Fruit fly (Drosophila melanogaster) whole organism, embryonic: Measurements from ENCODE around the gene CG4709.

Source experiments
- Aef1 ChIP-seq: fragments of 200-800 bp; sonication (Bioruptor generic); IDR thresholded peaks from 3 replicates; pipeline ENCODE4 v1.3.6; 2022; ENCODE audit warnings: missing biosample characterization, missing genetic modification characterization
- Awh ChIP-seq: fragments of 200-800 bp; sonication (Bioruptor generic); IDR thresholded peaks from 2 replicates; pipeline ENCODE4, ENCODE4 v1.3.6; 2022; ENCODE audit warnings: missing biosample characterization, missing genetic modification characterization
- CG10209 ChIP-seq: fragments of 200-800 bp; sonication (Bioruptor generic); optimal IDR thresholded peaks from 3 replicates; lab custom pipeline; 2017; ENCODE audit warnings: missing biosample characterization, mild to moderate bottlenecking, missing genetic modification characterization, missing genetic modification reagents
- CG10274 ChIP-seq: fragments of 200-800 bp; sonication (Bioruptor generic); optimal IDR thresholded peaks from 3 replicates; lab custom pipeline; 2017; ENCODE audit warnings: missing biosample characterization, mild to moderate bottlenecking, missing genetic modification characterization
- CG10321 ChIP-seq: fragments of 200-800 bp; sonication (Bioruptor generic); IDR thresholded peaks from 2 replicates; pipeline ENCODE4 v1.3.6; 2022; ENCODE audit warnings: missing biosample characterization, missing genetic modification characterization
- CG10979 ChIP-seq: fragments of 200-800 bp; sonication (Bioruptor generic); optimal IDR thresholded peaks from 2 replicates; lab custom pipeline; 2018; ENCODE audit warnings: missing biosample characterization, mild to moderate bottlenecking, missing genetic modification characterization, moderate library complexity
- CG12104 ChIP-seq: fragments of 200-800 bp; sonication (Bioruptor generic); optimal IDR thresholded peaks from 3 replicates; lab custom pipeline; 2016; ENCODE audit warnings: missing biosample characterization, missing genetic modification characterization
- CG13894 ChIP-seq: fragments of 200-800 bp; sonication (Bioruptor generic); optimal IDR thresholded peaks from 3 replicates; lab custom pipeline; 2018; ENCODE audit warnings: missing biosample characterization, mild to moderate bottlenecking, missing genetic modification characterization, moderate library complexity
- CG14014 ChIP-seq: fragments of 200-800 bp; sonication (Bioruptor generic); IDR thresholded peaks from 2 replicates; pipeline ENCODE4 v1.3.6; 2022; ENCODE audit warnings: missing biosample characterization, missing genetic modification characterization
- CG15479 ChIP-seq: fragments of 200-800 bp; sonication (Bioruptor generic); optimal IDR thresholded peaks from 3 replicates; lab custom pipeline; 2019; ENCODE audit warnings: missing biosample characterization, mild to moderate bottlenecking, missing genetic modification characterization, moderate library complexity
- CG16863 ChIP-seq: fragments of 200-800 bp; sonication (Bioruptor generic); optimal IDR thresholded peaks from 3 replicates; lab custom pipeline; 2016; ENCODE audit warnings: missing biosample characterization, missing genetic modification characterization
- CG2116 ChIP-seq: fragments of 200-800 bp; sonication (Bioruptor generic); optimal IDR thresholded peaks from 3 replicates; lab custom pipeline; 2018; ENCODE audit warnings: missing biosample characterization, mild to moderate bottlenecking, missing genetic modification characterization
- CG2678 ChIP-seq: fragments of 200-800 bp; sonication (Bioruptor generic); optimal IDR thresholded peaks from 3 replicates; lab custom pipeline; 2019; ENCODE audit warnings: missing biosample characterization, mild to moderate bottlenecking, missing genetic modification characterization, moderate library complexity
- CG31365 ChIP-seq: fragments of 200-800 bp; sonication (Bioruptor generic); optimal IDR thresholded peaks from 2 replicates; lab custom pipeline; 2018; ENCODE audit warnings: missing biosample characterization, mild to moderate bottlenecking, missing genetic modification characterization
- CG4707 ChIP-seq: fragments of 200-800 bp; sonication (Bioruptor generic); optimal IDR thresholded peaks from 2 replicates; lab custom pipeline; 2018; ENCODE audit warnings: missing biosample characterization, mild to moderate bottlenecking, missing genetic modification characterization, moderate library complexity
- CG4820 ChIP-seq: fragments of 200-800 bp; sonication (Bioruptor generic); optimal IDR thresholded peaks from 3 replicates; lab custom pipeline; 2016; ENCODE audit warnings: missing biosample characterization, missing genetic modification characterization
- CG4854 ChIP-seq: fragments of 200-800 bp; sonication (Bioruptor generic); optimal IDR thresholded peaks from 2 replicates; lab custom pipeline; 2016; ENCODE audit warnings: missing biosample characterization, missing genetic modification characterization, inconsistent platforms
- CG5245 ChIP-seq: fragments of 200-800 bp; sonication (Bioruptor generic); optimal IDR thresholded peaks from 3 replicates; lab custom pipeline; 2016; ENCODE audit warnings: missing biosample characterization, missing genetic modification characterization
- CG6654 ChIP-seq: fragments of 200-800 bp; sonication (Bioruptor generic); optimal IDR thresholded peaks from 2 replicates; lab custom pipeline; 2017; ENCODE audit warnings: missing biosample characterization, mild to moderate bottlenecking, missing genetic modification characterization
- CG7839 ChIP-seq: fragments of 200-800 bp; sonication (Bioruptor generic); optimal IDR thresholded peaks from 3 replicates; lab custom pipeline; 2018; ENCODE audit warnings: missing biosample characterization, mild to moderate bottlenecking, missing genetic modification characterization, moderate library complexity
- CG8281 ChIP-seq: fragments of 200-800 bp; sonication (Bioruptor generic); optimal IDR thresholded peaks from 2 replicates; lab custom pipeline; 2018; ENCODE audit warnings: missing biosample characterization, mild to moderate bottlenecking, missing genetic modification characterization, moderate library complexity
- E2f1 ChIP-seq: fragments of 200-800 bp; sonication (Bioruptor generic); IDR thresholded peaks from 2 replicates; pipeline ENCODE4 v1.3.6; 2022; ENCODE audit warnings: missing biosample characterization, missing genetic modification characterization
- Gug ChIP-seq: fragments of 200-800 bp; sonication (Bioruptor generic); IDR thresholded peaks from 4 replicates; pipeline ENCODE4 v1.3.6; 2022; ENCODE audit warnings: missing biosample characterization, missing genetic modification characterization
- HLH54F ChIP-seq: fragments of 200-800 bp; sonication (Bioruptor generic); optimal IDR thresholded peaks from 3 replicates; lab custom pipeline; 2016; ENCODE audit warnings: missing biosample characterization, missing genetic modification characterization
- HLHmδ ChIP-seq: fragments of 200-800 bp; sonication (Bioruptor generic); optimal IDR thresholded peaks from 2 replicates; lab custom pipeline; 2018; ENCODE audit warnings: missing biosample characterization, mild to moderate bottlenecking, missing genetic modification characterization, moderate library complexity
- Hand ChIP-seq: fragments of 200-800 bp; sonication (Bioruptor generic); optimal IDR thresholded peaks from 2 replicates; lab custom pipeline; 2017; ENCODE audit warnings: mild to moderate bottlenecking, missing biosample characterization, missing genetic modification reagents, missing genetic modification characterization
- Neu2 ChIP-seq: fragments of 200-800 bp; sonication (Bioruptor generic); optimal IDR thresholded peaks from 3 replicates; lab custom pipeline; 2016; ENCODE audit warnings: missing biosample characterization, missing genetic modification characterization, borderline replicate concordance
- Nf-YC ChIP-seq: fragments of 200-800 bp; optimal IDR thresholded peaks from 3 replicates; lab custom pipeline; 2019; ENCODE audit warnings: missing biosample characterization, mild to moderate bottlenecking, missing genetic modification characterization, moderate library complexity
- Oli ChIP-seq: fragments of 200-800 bp; sonication (Bioruptor generic); optimal IDR thresholded peaks from 2 replicates; lab custom pipeline; 2018; ENCODE audit warnings: missing biosample characterization, mild to moderate bottlenecking, missing genetic modification characterization, moderate library complexity
- Six4 ChIP-seq: fragments of 200-800 bp; sonication (Bioruptor generic); optimal IDR thresholded peaks from 2 replicates; lab custom pipeline; 2016; ENCODE audit warnings: missing biosample characterization, missing genetic modification characterization
- Tbp ChIP-seq: fragments of >200 bp; optimal IDR thresholded peaks from 2 replicates; lab custom pipeline; 2018; ENCODE audit warnings: missing biosample characterization, missing genetic modification characterization
- bab2 ChIP-seq: fragments of 200-800 bp; sonication (Bioruptor generic); optimal IDR thresholded peaks from 2 replicates; lab custom pipeline; 2016; ENCODE audit warnings: missing biosample characterization, missing genetic modification characterization
- cas ChIP-seq: fragments of 200-800 bp; sonication (Bioruptor generic); IDR thresholded peaks from 2 replicates; pipeline ENCODE4 v1.3.6; 2022; ENCODE audit warnings: missing biosample characterization, missing genetic modification characterization
- chm ChIP-seq: fragments of 200-800 bp; sonication (Bioruptor generic); IDR thresholded peaks from 2 replicates; pipeline ENCODE4 v1.3.6; 2022; ENCODE audit warnings: missing biosample characterization, missing genetic modification characterization
- ci ChIP-seq: fragments of 200-800 bp; sonication (Bioruptor generic); IDR thresholded peaks from 3 replicates; pipeline ENCODE4 v1.3.6; 2022; ENCODE audit warnings: missing biosample characterization, missing genetic modification characterization
- crol ChIP-seq: fragments of 200-800 bp; sonication (Bioruptor generic); IDR thresholded peaks from 2 replicates; pipeline ENCODE4 v1.3.6; 2022; ENCODE audit warnings: missing biosample characterization, missing genetic modification characterization
- eyg ChIP-seq: fragments of 200-800 bp; sonication (Bioruptor generic); optimal IDR thresholded peaks from 3 replicates; lab custom pipeline; 2016; ENCODE audit warnings: missing biosample characterization, missing genetic modification characterization
- gcm2 ChIP-seq: fragments of 200-800 bp; sonication (Bioruptor generic); optimal IDR thresholded peaks from 2 replicates; lab custom pipeline; 2016; ENCODE audit warnings: missing biosample characterization, missing genetic modification characterization
- hkb ChIP-seq, 2 experiments: fragments of 200-800 bp in 1 of 2; fragments of >200 bp in 1 of 2; sonication (Bioruptor generic) in 1 of 2; IDR thresholded peaks in 1 of 2; optimal IDR thresholded peaks in 1 of 2; 2 replicates each; pipeline versions ENCODE4 v1.3.6 to Lab custom; 2017 to 2022; ENCODE audit warnings: missing biosample characterization in 1 of 2, missing genetic modification characterization in 1 of 2
- knrl ChIP-seq: fragments of 200-800 bp; sonication (Bioruptor generic); IDR thresholded peaks from 3 replicates; pipeline ENCODE4 v1.3.6; 2022; ENCODE audit warnings: missing biosample characterization, missing genetic modification characterization; ENCODE audit not compliant: partially characterized antibody
- ro ChIP-seq: fragments of 200-800 bp; sonication (Bioruptor generic); IDR thresholded peaks from 2 replicates; pipeline ENCODE4 v1.3.6; 2022; ENCODE audit warnings: missing biosample characterization, missing genetic modification characterization
- run ChIP-seq: fragments of 200-800 bp; sonication (Bioruptor generic); optimal IDR thresholded peaks from 3 replicates; lab custom pipeline; 2018; ENCODE audit warnings: missing biosample characterization, mild to moderate bottlenecking, missing genetic modification characterization
- salm ChIP-seq: fragments of 200-800 bp; sonication (Bioruptor generic); optimal IDR thresholded peaks from 2 replicates; lab custom pipeline; 2018; ENCODE audit warnings: missing biosample characterization, mild to moderate bottlenecking, missing genetic modification characterization
- sim ChIP-seq: fragments of 200-800 bp; sonication (Bioruptor generic); IDR thresholded peaks from 2 replicates; pipeline ENCODE4 v1.3.6; 2022; ENCODE audit warnings: missing biosample characterization, missing genetic modification characterization
- slou ChIP-seq: fragments of 200-800 bp; sonication (Bioruptor generic); optimal IDR thresholded peaks from 3 replicates; lab custom pipeline; 2016; ENCODE audit warnings: missing biosample characterization, missing genetic modification characterization
- tgo ChIP-seq: fragments of 200-800 bp; sonication (Bioruptor generic); IDR thresholded peaks from 3 replicates; pipeline ENCODE4 v1.3.6; 2022; ENCODE audit warnings: missing biosample characterization, missing genetic modification characterization
- trh ChIP-seq: fragments of 200-800 bp; sonication (Bioruptor generic); optimal IDR thresholded peaks from 2 replicates; lab custom pipeline; 2016; ENCODE audit warnings: missing biosample characterization, missing genetic modification characterization
- tup ChIP-seq: fragments of 200-800 bp; sonication (Bioruptor generic); optimal IDR thresholded peaks from 2 replicates; lab custom pipeline; 2016; ENCODE audit warnings: missing biosample characterization, mild to moderate bottlenecking, missing genetic modification characterization, moderate library complexity
- usp ChIP-seq: fragments of >200 bp; optimal IDR thresholded peaks from 2 replicates; lab custom pipeline; 2017; ENCODE audit warnings: missing biosample characterization, missing genetic modification characterization
- z ChIP-seq: fragments of 200-800 bp; sonication (Bioruptor generic); IDR thresholded peaks from 3 replicates; pipeline ENCODE4 v1.3.6; 2022; ENCODE audit warnings: missing biosample characterization, missing genetic modification characterization

CG4709 gene

DNA sequence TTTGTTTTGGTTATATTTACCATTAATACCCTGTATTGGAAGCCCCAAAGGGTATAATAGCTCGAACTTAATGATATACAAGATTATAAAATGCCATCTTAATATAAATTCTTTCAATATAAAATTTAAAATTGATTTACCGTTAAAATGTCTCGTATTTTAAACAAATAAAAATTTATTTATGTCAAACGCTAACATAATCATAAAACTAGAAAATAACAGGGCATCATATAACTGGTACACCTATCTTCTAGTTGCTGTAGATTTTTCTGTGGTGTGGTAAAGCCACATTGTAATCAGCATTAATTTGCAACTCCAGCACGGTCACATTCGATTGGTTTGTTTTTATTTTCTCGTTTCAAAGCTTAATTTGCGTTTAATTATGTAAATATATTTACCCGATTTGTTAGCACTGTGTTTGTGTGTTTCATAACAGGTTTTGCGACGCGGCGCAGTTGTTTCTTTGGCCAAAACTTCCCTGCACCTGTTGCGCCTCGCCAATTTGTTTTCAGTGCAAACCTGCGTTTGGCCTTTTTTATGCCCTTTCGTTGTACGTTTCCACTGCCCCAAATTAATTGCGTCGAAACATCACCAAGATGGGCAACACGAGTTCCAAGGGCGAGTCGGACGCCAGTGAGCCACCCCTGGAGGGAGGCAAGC is 3.0 kb downstream of the CG4709 start, which contains the start of the genes CG4658 and CG5846 (continued):
- peak; percentile 80 for TF ChIP-seq trh (GFP tag; lab: Kevin White, UChicago)
- peak; percentile 44 for TF ChIP-seq CG10274
- no peak for TF ChIP-seq hkb (optimal IDR thresholded peaks at IDR 0.05; lab: Kevin White, UChicago)
- TF ChIP-seq hkb (GFP tag; IDR thresholded peaks at IDR 0.05; lab: Robert Waterston, UW): peak; percentile 96
- TF ChIP-seq CG16863 (GFP tag; lab: Kevin White, UChicago): peak; percentile 87
- TF ChIP-seq run: peak; percentile 95
- TF ChIP-seq CG4707 (GFP tag; lab: Kevin White, UChicago): peak; percentile 64
- TF ChIP-seq CG14014 (GFP tag; lab: Robert Waterston, UW): peak; percentile 92
- peak; percentile 81 for TF ChIP-seq Gug (GFP tag; lab: Robert Waterston, UW)
- TF ChIP-seq sim (GFP tag; lab: Robert Waterston, UW): peak; percentile 93
- TF ChIP-seq E2f1 (GFP tag; lab: Robert Waterston, UW): peak; percentile 96
- peak; percentile 39; the same call in 1 of the 2 replicates for TF ChIP-seq crol (GFP tag; lab: Robert Waterston, UW)
- no peak for TF ChIP-seq Neu2 (GFP tag; lab: Kevin White, UChicago)
- peak; percentile 88 for TF ChIP-seq slou (GFP tag; lab: Kevin White, UChicago)
- TF ChIP-seq Nf-YC (tag; lab: Kevin White, UChicago): peak; percentile 81
- peak; percentile 85 for TF ChIP-seq CG12104 (GFP tag; lab: Kevin White, UChicago)
- TF ChIP-seq CG10321 (GFP tag; lab: Robert Waterston, UW): peak; percentile 62; the same call in 1 of the 2 replicates
- peak; percentile 56; the same call in 1 of the 3 replicates for TF ChIP-seq z (GFP tag; lab: Robert Waterston, UW)
- peak; percentile 97 for TF ChIP-seq Awh (GFP tag; lab: Robert Waterston, UW)
- peak; percentile 94 for TF ChIP-seq Oli
- peak; percentile 94 for TF ChIP-seq CG10209 (GFP tag; lab: Kevin White, UChicago)
- no peak; the same call in 2 of the 3 replicates for TF ChIP-seq knrl (GFP tag; lab: Robert Waterston, UW)
- TF ChIP-seq ro (GFP tag; lab: Robert Waterston, UW): peak; percentile 84
- TF ChIP-seq Aef1 (GFP tag; lab: Robert Waterston, UW): peak; percentile 93
- peak; percentile 98 for TF ChIP-seq tgo (GFP tag; lab: Robert Waterston, UW)
- peak; percentile 75 for TF ChIP-seq CG4854 (GFP tag; lab: Kevin White, UChicago)
- peak; percentile 90 for TF ChIP-seq CG4820 (GFP tag; lab: Kevin White, UChicago)
- peak; percentile 96 for TF ChIP-seq CG7839 (tag; lab: Kevin White, UChicago)
- TF ChIP-seq Tbp (GFP tag; lab: Kevin White, UChicago): no peak
- TF ChIP-seq CG2116 (GFP tag; lab: Kevin White, UChicago): peak; percentile 91
- peak; percentile 96 for TF ChIP-seq CG10979 (tag; lab: Kevin White, UChicago)
- peak; percentile 90 for TF ChIP-seq CG13894 (tag; lab: Kevin White, UChicago)
- no peak for TF ChIP-seq CG15479 (GFP tag; lab: Kevin White, UChicago)
- no peak for TF ChIP-seq usp (GFP tag; lab: Kevin White, UChicago)
- no peak for TF ChIP-seq eyg
- TF ChIP-seq Six4 (GFP tag; lab: Kevin White, UChicago): peak; percentile 94
- peak; percentile 75 for TF ChIP-seq HLH54F (GFP tag; lab: Kevin White, UChicago)
- TF ChIP-seq Hand (GFP tag; lab: Kevin White, UChicago): peak; percentile 79
- TF ChIP-seq gcm2 (GFP tag; lab: Kevin White, UChicago): peak; percentile 25
- TF ChIP-seq CG31365 (tag; lab: Kevin White, UChicago): no peak
- TF ChIP-seq salm: peak; percentile 91
- TF ChIP-seq chm: peak; percentile 94
- TF ChIP-seq CG8281 (tag; lab: Kevin White, UChicago): peak; percentile 74
- peak; percentile 92 for TF ChIP-seq ci (GFP tag; lab: Robert Waterston, UW)
- peak; percentile 87 for TF ChIP-seq cas (GFP tag; lab: Robert Waterston, UW)
- TF ChIP-seq bab2: peak; percentile 90
- peak; percentile 60 for TF ChIP-seq tup (GFP tag; lab: Kevin White, UChicago)
- no peak for TF ChIP-seq HLHmδ (GFP tag; lab: Kevin White, UChicago)
- peak; percentile 96 for TF ChIP-seq CG2678 (tag; lab: Kevin White, UChicago)
- peak; percentile 45 for TF ChIP-seq CG6654 (GFP tag; lab: Kevin White, UChicago)
- peak; percentile 86 for TF ChIP-seq CG5245 (GFP tag; lab: Kevin White, UChicago)
